Worm (Caenorhabditis elegans): ENCODE measurements around the gene Y110A2AL.6.

Y110A2AL.6 gene

DNA sequence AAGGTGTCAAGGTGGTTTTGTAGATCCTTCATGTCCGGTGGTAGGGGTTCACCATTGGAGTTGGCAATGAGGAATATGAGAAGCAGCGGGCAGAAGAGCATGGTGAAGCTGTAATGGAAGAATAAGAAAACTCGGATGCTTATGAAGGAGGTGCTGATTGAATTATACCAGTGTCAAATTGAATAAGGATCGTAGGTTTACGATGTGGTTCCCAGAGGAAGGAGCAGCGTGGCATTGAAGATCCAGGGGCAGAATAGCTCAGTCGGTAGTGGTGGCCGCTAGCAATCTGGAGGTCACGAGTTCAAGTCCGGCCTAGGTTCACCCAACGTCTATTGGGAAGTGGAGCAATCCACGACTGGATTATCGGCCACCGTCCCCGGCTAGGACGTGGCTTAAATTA lies at the start of gene Y110A2AL.6:
Gene Y110A2AL.6, minus strand, starts transcription at position 101 of the 400 bp plus-strand sequence.
- TF ChIP-seq F37B4.10 (GFP tag; IDR thresholded peaks at IDR 0.05) (no peak), mcd-1 (GFP tag; IDR thresholded peaks at IDR 0.05) (no peak), ZK185.1 (tag; optimal IDR thresholded peaks at IDR 0.05; ENCODE audit: poor library complexity, severe bottlenecking) (no peak), rpc-1 (optimal IDR thresholded peaks at IDR 0.05) (no peak), rpc-1 (tag; optimal IDR thresholded peaks at IDR 0.05) (peak; percentile 33), unc-130 (GFP tag; optimal IDR thresholded peaks at IDR 0.05) (no peak), nfya-2 (GFP tag; IDR thresholded peaks at IDR 0.05) (no peak), bed-1 (GFP tag; IDR thresholded peaks at IDR 0.05) (no peak), repo-1 (tag; optimal IDR thresholded peaks at IDR 0.05) (no peak)

DNA sequence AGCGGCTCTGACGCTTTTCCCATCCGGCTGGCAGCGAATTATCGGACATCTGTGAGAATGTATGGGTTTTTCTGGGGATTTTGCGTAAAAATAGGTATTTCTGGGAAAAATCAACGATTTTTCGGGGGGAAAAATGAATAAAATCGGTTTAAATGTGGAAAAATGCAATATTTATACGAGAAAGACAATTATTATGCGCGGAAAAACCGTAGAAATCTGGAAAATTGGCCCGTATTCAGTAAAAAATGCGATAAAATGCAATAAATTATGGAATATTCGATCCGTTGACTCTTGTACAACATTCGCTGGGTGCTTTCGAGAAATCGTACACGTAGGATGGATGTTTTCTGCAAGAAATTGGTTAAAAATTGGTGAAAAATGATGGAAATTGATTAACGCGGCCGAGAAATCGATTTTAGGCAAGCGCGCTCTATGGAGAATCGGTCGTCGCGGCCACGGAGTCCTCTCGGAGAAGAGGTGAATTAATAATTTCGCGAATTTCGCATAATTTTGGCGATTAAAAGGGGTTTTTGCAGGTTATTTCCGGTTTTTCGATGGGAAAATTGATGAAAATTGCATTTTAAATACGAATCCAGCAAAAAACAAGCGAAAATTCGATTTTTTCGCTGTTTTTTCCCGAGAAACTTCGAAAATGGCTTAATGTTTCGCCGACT lies 47.7 kb upstream of the Y110A2AL.6 start, which contains the start of gene pinn-1:
Gene pinn-1, minus strand, starts transcription at position 51 of the 674 bp plus-strand sequence.
- TF ChIP-seq cebp-1 (GFP tag; IDR thresholded peaks at IDR 0.05) (peak; percentile 37; the same call in 1 of the 2 replicates), cebp-1 (tag; optimal IDR thresholded peaks at IDR 0.05) (peak; percentile 75), dpl-1 (GFP tag; optimal IDR thresholded peaks at IDR 0.05) (peak; percentile 47), nhr-80 (tag; optimal IDR thresholded peaks at IDR 0.05) (peak; percentile 4), sdz-38 (tag; optimal IDR thresholded peaks at IDR 0.05) (no peak), sptf-2 (GFP tag; optimal IDR thresholded peaks at IDR 0.05) (peak; percentile 62), lin-40 (tag; optimal IDR thresholded peaks at IDR 0.05) (peak; percentile 82), Y53F4B.3 (GFP tag; IDR thresholded peaks at IDR 0.05) (peak; percentile 10; the same call in 1 of the 2 replicates), xnd-1 (tag; optimal IDR thresholded peaks at IDR 0.05) (peak; percentile 37), die-1 (tag; optimal IDR thresholded peaks at IDR 0.05) (no peak), ztf-22 (GFP tag; optimal IDR thresholded peaks at IDR 0.05) (peak; percentile 30), attf-6 (GFP tag; IDR thresholded peaks at IDR 0.05) (no peak), F22D6.2 (tag; optimal IDR thresholded peaks at IDR 0.05) (peak; percentile 66), dpff-1 (tag; optimal IDR thresholded peaks at IDR 0.05) (no peak), mcd-1 (GFP tag; IDR thresholded peaks at IDR 0.05) (peak; percentile 99), athp-1 (tag; optimal IDR thresholded peaks at IDR 0.05) (peak; percentile 95), B0336.3 (GFP tag; IDR thresholded peaks at IDR 0.05) (peak; percentile 85), let-526 (GFP tag; IDR thresholded peaks at IDR 0.05) (peak; percentile 91), hmg-1.2 (GFP tag; IDR thresholded peaks at IDR 0.05) (peak; percentile 58), F33H1.4 (GFP tag; IDR thresholded peaks at IDR 0.05) (peak; percentile 69), lsl-1 (GFP tag; optimal IDR thresholded peaks at IDR 0.05) (peak; percentile 73), unc-130 (GFP tag; optimal IDR thresholded peaks at IDR 0.05) (peak; percentile 80), madf-8 (GFP tag; conservative IDR thresholded peaks at IDR 0.05) (peak; percentile 65), T07F8.4 (tag; optimal IDR thresholded peaks at IDR 0.05) (no peak), ztf-18 (tag; optimal IDR thresholded peaks at IDR 0.05) (peak; percentile 8), Y56A3A.18 (GFP tag; IDR thresholded peaks at IDR 0.05) (0 out of 2 replicates have a peak, but pooled peaks have one; percentile 48), rcor-1 (GFP tag; IDR thresholded peaks at IDR 0.05) (peak; percentile 91), F37B4.10 (GFP tag; IDR thresholded peaks at IDR 0.05) (no peak), F57C9.4 (tag; optimal IDR thresholded peaks at IDR 0.05) (peak; percentile 61), lsy-27 (tag; optimal IDR thresholded peaks at IDR 0.05; ENCODE audit: borderline replicate concordance, insufficient read depth) (no peak), lin-35 (GFP tag; optimal IDR thresholded peaks at IDR 0.05) (peak in 1 of 3 experiments; percentile 69), snpc-1.3 (tag; optimal IDR thresholded peaks at IDR 0.05; ENCODE audit: insufficient read depth) (no peak), hsf-1 (GFP tag; IDR thresholded peaks at IDR 0.05) (peak; percentile 66; the same call in 1 of the 2 replicates), ceh-40 (GFP tag; IDR thresholded peaks at IDR 0.05) (no peak), sea-2 (GFP tag; IDR thresholded peaks at IDR 0.05) (no peak), ceh-79 (tag; optimal IDR thresholded peaks at IDR 0.05) (peak; percentile 59), tbp1 (GFP tag; optimal IDR thresholded peaks at IDR 0.05) (peak; percentile 66), ztf-26 (tag; optimal IDR thresholded peaks at IDR 0.05) (peak; percentile 69), T26A5.8 (tag; optimal IDR thresholded peaks at IDR 0.05) (no peak), rec-8 (tag; optimal IDR thresholded peaks at IDR 0.05) (peak; percentile 28 to 56)
